Fruit fly (Drosophila melanogaster) S2 (cell line): ENCODE measurements around the gene Tsen2.

ENCODE experiments used
- CG8478 ChIP-seq: fragments of >200 bp; optimal IDR thresholded peaks from 2 replicates; lab custom pipeline; 2018
- CTCF ChIP-seq, 2 experiments: fragments of >200 bp; optimal IDR thresholded peaks; 2 replicates each; lab custom pipeline; 2018

- no peak for TF ChIP-seq CTCF (optimal IDR thresholded peaks at IDR 0.05; lab: Kevin White, UChicago)
- no peak for TF ChIP-seq CG8478 (lab: Kevin White, UChicago)
These were observed 18.9 kb upstream of the Tsen2 start for dm6 chr2L:16710677-16711076.
